Worm (Caenorhabditis elegans) whole organism, L1 larva: ENCODE results near the gene C32D5.4.

Source experiments
- C04F5.9 ChIP-seq: sonication (generic microtip); optimal IDR thresholded peaks from 2 replicates; lab custom pipeline; 2016; ENCODE audit warnings: missing genetic modification characterization, missing compliant biosample characterization
- C34B4.2 ChIP-seq: sonication (generic microtip); optimal IDR thresholded peaks from 2 replicates; lab custom pipeline; 2017; ENCODE audit warnings: mild to moderate bottlenecking, missing genetic modification characterization, missing compliant biosample characterization
- F16B12.6 ChIP-seq: fragments of 150-350 bp; optimal IDR thresholded peaks from 2 replicates; lab custom pipeline; 2014; ENCODE audit warnings: missing biosample characterization, missing genetic modification characterization
- aha-1 ChIP-seq: fragments of 150-350 bp; optimal IDR thresholded peaks from 2 replicates; lab custom pipeline; 2014; ENCODE audit warnings: missing biosample characterization, missing genetic modification characterization
- ama-1 ChIP-seq: fragments of 150-350 bp; optimal IDR thresholded peaks from 2 replicates; lab custom pipeline; 2014
- blmp-1 ChIP-seq: fragments of 150-350 bp; optimal IDR thresholded peaks from 2 replicates; lab custom pipeline; 2014; ENCODE audit warnings: missing biosample characterization, missing genetic modification characterization
- ceh-88 ChIP-seq: fragments of 200-800 bp; sonication (Bioruptor generic); IDR thresholded peaks from 2 replicates; pipeline ENCODE4 v1.3.6; 2022; ENCODE audit warnings: missing genetic modification characterization, missing compliant biosample characterization
- ces-1 ChIP-seq: fragments of 150-350 bp; optimal IDR thresholded peaks from 2 replicates; lab custom pipeline; 2014; ENCODE audit warnings: missing biosample characterization, missing genetic modification reagents, missing genetic modification characterization
- dpl-1 ChIP-seq, 3 experiments: fragments of 150-350 bp in 2 of 3; sonication (generic microtip) in 1 of 3; optimal IDR thresholded peaks; 2 replicates each; lab custom pipeline; 2014 to 2017; ENCODE audit warnings: missing biosample characterization in 3 of 3, missing genetic modification characterization in 3 of 3, missing genetic modification reagents in 3 of 3
- dsc-1 ChIP-seq: sonication (generic microtip); optimal IDR thresholded peaks from 2 replicates; lab custom pipeline; 2016; ENCODE audit warnings: mild to moderate bottlenecking, missing genetic modification characterization, missing compliant biosample characterization
- efl-1 ChIP-seq, 4 experiments: fragments of 150-350 bp; optimal IDR thresholded peaks in 3 of 4; peaks in 1 of 4; 1 replicate in 1 of 4; 2 replicates in 3 of 4; lab custom pipeline; 2014; ENCODE audit warnings: missing biosample characterization in 2 of 4, missing genetic modification characterization in 2 of 4, missing genetic modification reagents in 2 of 4
- efl-3 ChIP-seq: fragments of 200-800 bp; sonication (Bioruptor generic); optimal IDR thresholded peaks from 2 replicates; lab custom pipeline; 2018; ENCODE audit warnings: mild to moderate bottlenecking, missing genetic modification characterization, missing compliant biosample characterization
- elt-2 ChIP-seq: sonication (generic microtip); optimal IDR thresholded peaks from 2 replicates; lab custom pipeline; 2016; ENCODE audit warnings: missing genetic modification characterization, mild to moderate bottlenecking, inconsistent platforms, missing compliant biosample characterization, missing genetic modification reagents
- elt-3 ChIP-seq, 6 experiments: fragments of 150-350 bp in 1 of 6; sonication (generic microtip); optimal IDR thresholded peaks; 2 replicates each; lab custom pipeline; 2017 to 2018; ENCODE audit warnings: missing biosample characterization in 6 of 6, missing genetic modification characterization in 6 of 6, inconsistent platforms in 1 of 6
- fkh-10 ChIP-seq: sonication (generic microtip); optimal IDR thresholded peaks from 2 replicates; lab custom pipeline; 2017; ENCODE audit warnings: missing biosample characterization, missing genetic modification reagents, missing genetic modification characterization
- fkh-4 ChIP-seq: sonication (generic microtip); optimal IDR thresholded peaks from 2 replicates; lab custom pipeline; 2016; ENCODE audit warnings: missing compliant biosample characterization, missing genetic modification characterization, borderline replicate concordance
- fkh-8 ChIP-seq: sonication (generic microtip); optimal IDR thresholded peaks from 2 replicates; lab custom pipeline; 2016; ENCODE audit warnings: mild to moderate bottlenecking, missing genetic modification characterization, missing compliant biosample characterization
- fos-1 ChIP-seq: fragments of 150-350 bp; optimal IDR thresholded peaks from 2 replicates; lab custom pipeline; 2014; ENCODE audit warnings: missing biosample characterization, missing genetic modification characterization
- grh-1 ChIP-seq: fragments of 200-800 bp; sonication (Bioruptor generic); IDR thresholded peaks from 2 replicates; pipeline ENCODE4 v1.3.6; 2022; ENCODE audit warnings: missing genetic modification reagents, missing genetic modification characterization, missing compliant biosample characterization
- hlh-4 ChIP-seq: sonication (generic microtip); optimal IDR thresholded peaks from 2 replicates; lab custom pipeline; 2016; ENCODE audit warnings: mild to moderate bottlenecking, missing genetic modification characterization, missing compliant biosample characterization
- lin-13 ChIP-seq: fragments of 150-350 bp; optimal IDR thresholded peaks from 2 replicates; lab custom pipeline; 2014; ENCODE audit warnings: missing biosample characterization, missing genetic modification reagents, missing genetic modification characterization
- lin-14 ChIP-seq: fragments of 200-800 bp; sonication (Bioruptor generic); optimal IDR thresholded peaks from 2 replicates; lab custom pipeline; 2018; ENCODE audit warnings: mild to moderate bottlenecking, missing genetic modification characterization, moderate library complexity, missing compliant biosample characterization
- lin-35 ChIP-seq, 2 experiments: fragments of 150-350 bp; optimal IDR thresholded peaks; 2 replicates each; lab custom pipeline; 2014; ENCODE audit warnings: missing biosample characterization in 2 of 2, missing genetic modification characterization in 2 of 2, missing genetic modification reagents in 2 of 2
- lsy-2 ChIP-seq, 2 experiments: fragments of 150-350 bp; optimal IDR thresholded peaks; 2 replicates each; lab custom pipeline; 2014; ENCODE audit warnings: missing biosample characterization in 2 of 2, missing genetic modification characterization in 2 of 2
- mdl-1 ChIP-seq, 2 experiments: fragments of 150-350 bp; optimal IDR thresholded peaks; 2 replicates each; lab custom pipeline; 2014 to 2017; ENCODE audit warnings: missing biosample characterization in 2 of 2, missing genetic modification characterization in 2 of 2, inconsistent platforms in 1 of 2
- mef-2 ChIP-seq: fragments of 150-350 bp; optimal IDR thresholded peaks from 2 replicates; lab custom pipeline; 2014; ENCODE audit warnings: missing biosample characterization, missing genetic modification characterization
- mep-1 ChIP-seq: fragments of 150-350 bp; optimal IDR thresholded peaks from 2 replicates; lab custom pipeline; 2014; ENCODE audit warnings: missing biosample characterization, missing genetic modification characterization
- nhr-19 ChIP-seq: fragments of 200-800 bp; sonication (Bioruptor generic); conservative IDR thresholded peaks from 2 replicates; pipeline ENCODE4 v1.3.6; 2022; ENCODE audit warnings: missing genetic modification characterization, missing compliant biosample characterization
- nhr-20 ChIP-seq: sonication (generic microtip); optimal IDR thresholded peaks from 2 replicates; lab custom pipeline; 2016; ENCODE audit warnings: mild to moderate bottlenecking, missing genetic modification characterization, missing compliant biosample characterization
- nhr-28 ChIP-seq: fragments of 150-350 bp; optimal IDR thresholded peaks from 2 replicates; lab custom pipeline; 2014; ENCODE audit warnings: missing biosample characterization, missing genetic modification characterization
- nhr-47 ChIP-seq: sonication (generic microtip); optimal IDR thresholded peaks from 2 replicates; lab custom pipeline; 2016; ENCODE audit warnings: mild to moderate bottlenecking, missing genetic modification characterization, moderate library complexity, missing compliant biosample characterization
- nhr-71 ChIP-seq: sonication (generic microtip); optimal IDR thresholded peaks from 2 replicates; lab custom pipeline; 2016; ENCODE audit warnings: mild to moderate bottlenecking, missing genetic modification characterization, moderate library complexity, missing compliant biosample characterization
- nhr-84 ChIP-seq: sonication (generic microtip); optimal IDR thresholded peaks from 2 replicates; lab custom pipeline; 2017; ENCODE audit warnings: missing biosample characterization, missing genetic modification characterization
- nhr-85 ChIP-seq: sonication (generic microtip); peaks from one replicate; lab custom pipeline; 2016; ENCODE audit warnings: missing genetic modification characterization, inconsistent platforms, missing compliant biosample characterization
- pag-3 ChIP-seq: sonication (generic microtip); optimal IDR thresholded peaks from 2 replicates; lab custom pipeline; 2017; ENCODE audit warnings: missing genetic modification characterization, mild to moderate bottlenecking, missing compliant biosample characterization, antibody characterized with exemption, borderline replicate concordance; ENCODE audit not compliant: insufficient read depth
- pax-3 ChIP-seq: fragments of 200-800 bp; sonication (Bioruptor generic); optimal IDR thresholded peaks from 2 replicates; lab custom pipeline; 2018; ENCODE audit warnings: mild to moderate bottlenecking, missing genetic modification characterization, moderate library complexity, missing compliant biosample characterization
- pqm-1 ChIP-seq: sonication (generic microtip); optimal IDR thresholded peaks from 3 replicates; lab custom pipeline; 2017; ENCODE audit warnings: missing biosample characterization, missing genetic modification characterization
- snu-23 ChIP-seq: sonication (generic microtip); optimal IDR thresholded peaks from 2 replicates; lab custom pipeline; 2016; ENCODE audit warnings: missing genetic modification characterization, missing compliant biosample characterization
- sptf-1 ChIP-seq: fragments of 150-350 bp; optimal IDR thresholded peaks from 2 replicates; lab custom pipeline; 2014; ENCODE audit warnings: missing biosample characterization, missing genetic modification characterization
- sup-37 ChIP-seq: fragments of 200-800 bp; sonication (Bioruptor generic); optimal IDR thresholded peaks from 2 replicates; lab custom pipeline; 2018; ENCODE audit warnings: mild to moderate bottlenecking, missing genetic modification characterization, missing compliant biosample characterization
- tbx-2 ChIP-seq: sonication (generic microtip); optimal IDR thresholded peaks from 2 replicates; lab custom pipeline; 2016; ENCODE audit warnings: missing genetic modification characterization, missing compliant biosample characterization
- tlp-1 ChIP-seq: fragments of 150-350 bp; optimal IDR thresholded peaks from 2 replicates; lab custom pipeline; 2014; ENCODE audit warnings: missing biosample characterization, missing genetic modification characterization
- unc-130 ChIP-seq: fragments of 150-350 bp; optimal IDR thresholded peaks from 2 replicates; lab custom pipeline; 2017; ENCODE audit warnings: missing biosample characterization, missing genetic modification characterization, inconsistent platforms
- unc-62 ChIP-seq: fragments of 150-350 bp; optimal IDR thresholded peaks from 2 replicates; lab custom pipeline; 2014; ENCODE audit warnings: missing biosample characterization, missing genetic modification reagents, missing genetic modification characterization
- ztf-4 ChIP-seq: fragments of 150-350 bp; optimal IDR thresholded peaks from 2 replicates; lab custom pipeline; 2014; ENCODE audit warnings: missing biosample characterization, missing genetic modification characterization

Gene C32D5.4

DNA sequence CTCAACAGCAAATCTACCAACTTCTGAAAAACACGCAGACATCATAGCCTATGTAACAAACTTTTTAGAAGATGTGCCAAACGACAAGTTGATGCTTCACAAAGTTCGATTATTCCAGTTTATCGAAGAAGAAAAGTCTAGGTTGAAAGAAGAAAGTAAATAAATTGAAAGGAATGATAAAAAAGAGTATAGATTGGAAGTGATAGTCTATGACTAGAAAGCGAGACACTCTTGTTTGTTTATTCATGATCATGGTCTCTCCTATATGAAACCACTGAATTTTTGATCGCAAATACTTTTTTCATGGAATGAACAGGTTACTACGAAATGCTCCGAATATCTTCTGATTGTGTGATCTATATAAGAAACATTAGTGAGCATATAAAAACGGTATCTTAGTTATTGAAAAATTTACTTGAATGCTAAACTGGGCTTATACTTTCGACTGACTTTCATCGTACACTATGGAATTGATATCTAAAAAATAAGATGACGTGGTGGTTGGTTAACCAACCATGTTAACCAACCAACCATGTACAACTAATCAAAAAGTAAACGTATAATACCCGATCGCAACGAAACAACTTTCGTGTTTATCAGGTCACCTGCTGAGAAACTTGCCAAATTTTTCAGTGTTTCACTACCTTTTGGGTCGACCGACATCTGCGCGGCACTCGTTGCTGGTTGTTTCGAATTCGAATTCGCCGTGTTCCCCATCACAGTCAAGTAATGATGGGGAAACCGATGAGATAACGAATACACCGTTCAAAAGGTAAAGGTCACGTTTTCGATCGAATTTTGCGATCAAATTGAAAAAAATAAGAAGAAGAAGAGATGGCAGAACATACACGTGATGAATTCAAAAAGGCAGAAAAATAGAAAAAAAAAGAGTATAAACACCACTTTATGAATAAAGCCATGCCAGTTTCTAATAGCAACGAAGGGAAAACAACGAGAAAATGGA is 22.6 kb upstream of the C32D5.4 start, which contains the start of gene C32D5.8:
TSS of gene C32D5.8 (minus strand) at position 770 of the 964 bp plus-strand sequence.
- TF ChIP-seq mdl-1 (tag; optimal IDR thresholded peaks at IDR 0.05; lab: Kevin White, UChicago) (peak in 1 of 2 experiments; percentile 34), nhr-85 (tag; lab: Kevin White, UChicago) (peak; percentile 69), snu-23 (GFP tag; lab: Kevin White, UChicago) (peak; percentile 28), nhr-19 (GFP tag; lab: Robert Waterston, UW) (no peak), pqm-1 (no peak), nhr-71 (tag; lab: Kevin White, UChicago) (peak; percentile 26), ama-1 (lab: Kevin White, UChicago) (peak; percentile 45), dpl-1 (GFP tag; optimal IDR thresholded peaks at IDR 0.05; lab: Kevin White, UChicago) (peak in 1 of 3 experiments; percentile 8), lin-14 (peak; percentile 58), tbx-2 (tag; lab: Kevin White, UChicago) (no peak), ceh-88 (GFP tag; lab: Robert Waterston, UW) (no peak), elt-2 (tag; lab: Kevin White, UChicago) (peak; percentile 13), lsy-2 (tag; optimal IDR thresholded peaks at IDR 0.05; lab: Kevin White, UChicago) (no peak), sptf-1 (tag; lab: Kevin White, UChicago) (no peak), aha-1 (tag; lab: Kevin White, UChicago) (no peak), efl-3 (GFP tag; lab: Kevin White, UChicago) (no peak), unc-62 (GFP tag; lab: Kevin White, UChicago) (no peak), blmp-1 (tag; lab: Kevin White, UChicago) (peak; percentile 37), C04F5.9 (tag; lab: Kevin White, UChicago) (no peak), grh-1 (0 out of 2 replicates have a peak, but pooled peaks have one; percentile 8), ces-1 (GFP tag; lab: Kevin White, UChicago) (no peak), mef-2 (no peak), hlh-4 (no peak), fkh-4 (tag; lab: Kevin White, UChicago) (no peak), lin-35 (GFP tag; optimal IDR thresholded peaks at IDR 0.05; lab: Kevin White, UChicago) (peak in 1 of 2 experiments; percentile 33), mep-1 (peak; percentile 37), nhr-47 (tag; lab: Kevin White, UChicago) (no peak), dsc-1 (no peak), fos-1 (tag; lab: Kevin White, UChicago) (no peak), pag-3 (tag; lab: Kevin White, UChicago) (no peak), lin-13 (GFP tag; lab: Kevin White, UChicago) (no peak), tlp-1 (tag; lab: Kevin White, UChicago) (no peak), F16B12.6 (tag; lab: Kevin White, UChicago) (no peak), efl-1 (optimal IDR thresholded peaks at IDR 0.05; lab: Kevin White, UChicago) (no peak), efl-1 (GFP tag; optimal IDR thresholded peaks at IDR 0.05 in 1 of 2; lab: Kevin White, UChicago) (peak in 1 of 2 experiments; percentile 79), C34B4.2 (tag; lab: Kevin White, UChicago) (no peak), elt-3 (tag; optimal IDR thresholded peaks at IDR 0.05; lab: Kevin White, UChicago) (peak in 1 of 6 experiments; percentile 21), nhr-84 (tag; lab: Kevin White, UChicago) (no peak), unc-130 (no peak), nhr-20 (tag; lab: Kevin White, UChicago) (peak; percentile 47), fkh-10 (GFP tag; lab: Kevin White, UChicago) (no peak), sup-37 (GFP tag; lab: Kevin White, UChicago) (no peak), fkh-8 (tag; lab: Kevin White, UChicago) (peak; percentile 32), pax-3 (tag; lab: Kevin White, UChicago) (no peak), nhr-28 (no peak), ztf-4 (tag; lab: Kevin White, UChicago) (no peak)
